Worm (Caenorhabditis elegans) whole organism, mixed stage, embryonic: Measurements from ENCODE around the gene W09B6.4.

Experiments used
- nhr-12 ChIP-seq: fragments of 150-350 bp; optimal IDR thresholded peaks from 2 replicates; lab custom pipeline; 2014; ENCODE audit warnings: missing biosample characterization, missing genetic modification characterization
- nhr-237 ChIP-seq: fragments of 150-350 bp; optimal IDR thresholded peaks from 2 replicates; lab custom pipeline; 2014; ENCODE audit warnings: missing biosample characterization, missing genetic modification characterization
- pha-4 ChIP-seq: fragments of 150-350 bp; optimal IDR thresholded peaks from 2 replicates; lab custom pipeline; 2018; ENCODE audit warnings: missing biosample characterization, missing genetic modification reagents, missing genetic modification characterization

ce11 chrII:1085546-1085945 is 55.1 kb downstream of the W09B6.4 start:
- TF ChIP-seq nhr-12 (no peak), nhr-237 (tag; lab: Kevin White, UChicago) (no peak), pha-4 (no peak)
